Fruit fly (Drosophila melanogaster) whole organism, prepupa: ENCODE data around the gene CG31546.

Source experiments
- Blimp-1 ChIP-seq: fragments of 200-800 bp; sonication (Bioruptor generic); optimal IDR thresholded peaks from 3 replicates; lab custom pipeline; 2017; ENCODE audit warnings: missing biosample characterization, missing genetic modification characterization, mild to moderate bottlenecking, moderate library complexity, missing genetic modification reagents
- CG10669 ChIP-seq: fragments of 200-800 bp; sonication (Bioruptor generic); optimal IDR thresholded peaks from 3 replicates; lab custom pipeline; 2018; ENCODE audit warnings: missing biosample characterization, mild to moderate bottlenecking, missing genetic modification characterization, moderate library complexity
- CG15336 ChIP-seq: fragments of 200-800 bp; sonication (Bioruptor generic); IDR thresholded peaks from 2 replicates; pipeline ENCODE4 v1.3.6; 2022; ENCODE audit warnings: missing biosample characterization, missing genetic modification characterization
- Eip75B ChIP-seq: fragments of 200-800 bp; sonication (Bioruptor generic); optimal IDR thresholded peaks from 3 replicates; lab custom pipeline; 2016; ENCODE audit warnings: missing biosample characterization, missing genetic modification characterization
- achi ChIP-seq: fragments of 200-800 bp; sonication (Bioruptor generic); optimal IDR thresholded peaks from 3 replicates; lab custom pipeline; 2016; ENCODE audit warnings: missing biosample characterization, missing genetic modification characterization
- cyc ChIP-seq: fragments of 200-800 bp; sonication (Bioruptor generic); optimal IDR thresholded peaks from 3 replicates; lab custom pipeline; 2016; ENCODE audit warnings: missing biosample characterization, missing genetic modification characterization
- ss ChIP-seq, 2 experiments: fragments of 200-800 bp; sonication (Bioruptor generic); optimal IDR thresholded peaks; 2 replicates in 1 of 2; 3 replicates in 1 of 2; lab custom pipeline; 2017 to 2018; ENCODE audit warnings: mild to moderate bottlenecking in 2 of 2, missing biosample characterization in 2 of 2, missing genetic modification characterization in 2 of 2, moderate library complexity in 1 of 2

DNA sequence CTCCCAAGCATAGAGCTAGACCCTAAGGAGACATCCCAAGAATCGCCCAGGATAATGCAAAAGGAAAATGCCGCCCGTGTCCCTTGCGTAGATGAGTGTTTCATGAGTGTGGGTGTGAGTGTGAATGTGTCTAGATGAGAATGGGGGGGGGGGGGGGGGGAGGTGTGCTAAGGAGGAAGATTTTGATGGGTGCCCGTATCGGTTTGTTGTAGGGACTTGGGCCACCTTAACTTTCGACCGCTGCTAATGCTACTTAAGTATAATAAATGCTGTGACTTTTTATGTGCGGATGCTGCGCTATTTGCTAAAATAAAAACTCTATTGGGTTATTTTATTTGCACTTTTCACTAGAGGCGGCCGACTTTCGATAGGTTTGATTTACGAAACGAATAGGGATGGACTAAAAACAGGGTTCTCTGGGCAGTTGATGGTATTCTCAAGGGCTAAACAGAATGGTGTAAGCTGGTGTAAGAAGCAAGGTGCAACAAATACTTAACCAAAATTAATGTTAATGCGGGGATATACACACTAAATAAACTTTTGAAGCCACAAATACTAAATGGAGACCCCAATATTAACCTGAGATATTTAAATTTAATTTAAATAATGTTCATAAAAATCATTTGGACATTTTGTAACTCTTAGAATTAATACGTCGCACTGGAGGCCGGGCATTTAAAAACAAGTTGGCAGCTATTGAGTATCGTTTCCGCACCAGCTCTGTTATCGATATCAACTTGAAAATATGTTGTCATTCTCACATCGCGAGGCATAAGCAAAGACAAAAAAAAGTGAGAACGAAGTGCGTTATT is 33.7 kb upstream of the CG31546 start, which contains the start of the genes Xe7 and Atg17:
- TF ChIP-seq Blimp-1 (GFP tag; lab: Kevin White, UChicago) (peak; percentile 76), achi (GFP tag; lab: Kevin White, UChicago) (peak; percentile 92), CG15336 (GFP tag; lab: Robert Waterston, UW) (peak; percentile 77), Eip75B (GFP tag; lab: Kevin White, UChicago) (peak; percentile 89), ss (GFP tag; optimal IDR thresholded peaks at IDR 0.05; lab: Kevin White, UChicago) (peak; percentile 27 to 80), CG10669 (GFP tag; lab: Kevin White, UChicago) (peak; percentile 86), cyc (GFP tag; lab: Kevin White, UChicago) (peak; percentile 92)
